Worm (Caenorhabditis elegans) whole organism, young adult: ENCODE results near the gene nlp-19.

Source experiments
- C06A6.2 ChIP-seq: fragments of 200-800 bp; sonication (Bioruptor generic); conservative IDR thresholded peaks from 2 replicates; pipeline ENCODE4 v1.3.6; 2022; ENCODE audit warnings: missing genetic modification characterization, missing compliant biosample characterization
- D2030.7 ChIP-seq: fragments of 200-800 bp; sonication (Bioruptor generic); IDR thresholded peaks from 2 replicates; pipeline ENCODE4 v1.3.6; 2022; ENCODE audit warnings: missing genetic modification reagents, missing genetic modification characterization, missing compliant biosample characterization
- F33H1.4 ChIP-seq: fragments of 200-800 bp; sonication (Bioruptor generic); IDR thresholded peaks from 2 replicates; pipeline ENCODE4 v1.3.6; 2022; ENCODE audit warnings: missing genetic modification reagents, missing genetic modification characterization, missing compliant biosample characterization
- F39B2.1 ChIP-seq: fragments of 200-800 bp; sonication (Bioruptor generic); IDR thresholded peaks from 2 replicates; pipeline ENCODE4 v1.3.6; 2022; ENCODE audit warnings: missing genetic modification reagents, missing genetic modification characterization, missing compliant biosample characterization
- T07F8.4 ChIP-seq: sonication (generic microtip); optimal IDR thresholded peaks from 2 replicates; lab custom pipeline; 2016; ENCODE audit warnings: mild to moderate bottlenecking, missing genetic modification characterization, moderate library complexity, missing compliant biosample characterization
- Y67H2A.10 ChIP-seq: fragments of 200-800 bp; sonication (Bioruptor generic); conservative IDR thresholded peaks from 2 replicates; pipeline ENCODE4 v1.3.6; 2022; ENCODE audit warnings: missing genetic modification reagents, missing genetic modification characterization, missing compliant biosample characterization
- aptf-3 ChIP-seq: fragments of 200-800 bp; sonication (Bioruptor generic); IDR thresholded peaks from 2 replicates; pipeline ENCODE4 v1.3.6; 2022; ENCODE audit warnings: missing genetic modification characterization, missing compliant biosample characterization
- atf-7 ChIP-seq: sonication (generic microtip); optimal IDR thresholded peaks from 2 replicates; lab custom pipeline; 2017; ENCODE audit warnings: mild to moderate bottlenecking, missing genetic modification characterization, missing compliant biosample characterization
- athp-1 ChIP-seq: sonication (generic microtip); optimal IDR thresholded peaks from 2 replicates; lab custom pipeline; 2017; ENCODE audit warnings: mild to moderate bottlenecking, missing genetic modification characterization, missing compliant biosample characterization
- attf-6 ChIP-seq: fragments of 200-800 bp; sonication (Bioruptor generic); IDR thresholded peaks from 2 replicates; pipeline ENCODE4 v1.3.6; 2022; ENCODE audit warnings: missing genetic modification reagents, missing genetic modification characterization, missing compliant biosample characterization
- ccch-3 ChIP-seq: fragments of 200-800 bp; sonication (Bioruptor generic); optimal IDR thresholded peaks from 2 replicates; lab custom pipeline; 2018; ENCODE audit warnings: mild to moderate bottlenecking, missing genetic modification characterization, missing compliant biosample characterization
- ceh-100 ChIP-seq: fragments of 200-800 bp; sonication (Bioruptor generic); IDR thresholded peaks from 2 replicates; pipeline ENCODE4 v1.3.6; 2022; ENCODE audit warnings: missing genetic modification reagents, missing genetic modification characterization, missing compliant biosample characterization
- ceh-27 ChIP-seq: fragments of 200-800 bp; sonication (Bioruptor generic); optimal IDR thresholded peaks from 2 replicates; lab custom pipeline; 2018; ENCODE audit warnings: mild to moderate bottlenecking, missing genetic modification characterization, moderate library complexity, missing compliant biosample characterization
- ceh-79 ChIP-seq: sonication (generic microtip); optimal IDR thresholded peaks from 2 replicates; lab custom pipeline; 2017; ENCODE audit warnings: mild to moderate bottlenecking, missing genetic modification characterization, missing compliant biosample characterization
- die-1 ChIP-seq: sonication (generic microtip); optimal IDR thresholded peaks from 2 replicates; lab custom pipeline; 2016; ENCODE audit warnings: missing genotype, mild to moderate bottlenecking, missing genetic modification characterization, missing compliant biosample characterization
- dox-1 ChIP-seq: fragments of 200-800 bp; sonication (Bioruptor generic); IDR thresholded peaks from 2 replicates; pipeline ENCODE4 v1.3.6; 2022; ENCODE audit warnings: missing genetic modification reagents, missing genetic modification characterization, missing compliant biosample characterization
- efl-1 ChIP-seq: fragments of 150-350 bp; optimal IDR thresholded peaks from 2 replicates; lab custom pipeline; 2014; ENCODE audit warnings: missing biosample characterization, missing genetic modification reagents, missing genetic modification characterization
- ekl-4 ChIP-seq: fragments of 200-800 bp; sonication (Bioruptor generic); IDR thresholded peaks from 2 replicates; pipeline ENCODE4 v1.3.6; 2022; ENCODE audit warnings: missing genetic modification reagents, missing genetic modification characterization, missing compliant biosample characterization
- ets-4 ChIP-seq: fragments of 200-800 bp; sonication (Bioruptor generic); optimal IDR thresholded peaks from 2 replicates; lab custom pipeline; 2018; ENCODE audit warnings: mild to moderate bottlenecking, missing genetic modification characterization, missing compliant biosample characterization
- fkh-3 ChIP-seq: sonication (generic microtip); optimal IDR thresholded peaks from 2 replicates; lab custom pipeline; 2016; ENCODE audit warnings: mild to moderate bottlenecking, missing genetic modification characterization, missing compliant biosample characterization
- hrde-1 ChIP-seq: sonication (generic microtip); optimal IDR thresholded peaks from 2 replicates; lab custom pipeline; 2016; ENCODE audit warnings: missing genetic modification characterization, mild to moderate bottlenecking, missing compliant biosample characterization, moderate library complexity, missing genotype, missing genetic modification reagents, borderline replicate concordance
- lin-40 ChIP-seq: sonication (generic microtip); optimal IDR thresholded peaks from 2 replicates; lab custom pipeline; 2016; ENCODE audit warnings: missing genetic modification characterization, mild to moderate bottlenecking, missing compliant biosample characterization, missing genotype, missing genetic modification reagents
- lsl-1 ChIP-seq: fragments of 200-800 bp; sonication (Bioruptor generic); optimal IDR thresholded peaks from 2 replicates; lab custom pipeline; 2018; ENCODE audit warnings: mild to moderate bottlenecking, missing genetic modification characterization, moderate library complexity, missing compliant biosample characterization
- lsy-27 ChIP-seq: sonication (generic microtip); optimal IDR thresholded peaks from 2 replicates; lab custom pipeline; 2017; ENCODE audit warnings: missing genetic modification characterization, mild to moderate bottlenecking, missing compliant biosample characterization, antibody characterized with exemption, missing genotype, borderline replicate concordance; ENCODE audit not compliant: insufficient read depth
- mes-4 ChIP-seq: sonication (generic microtip); optimal IDR thresholded peaks from 2 replicates; lab custom pipeline; 2016; ENCODE audit warnings: missing genotype, missing genetic modification characterization, missing compliant biosample characterization
- nhr-80 ChIP-seq: sonication (generic microtip); optimal IDR thresholded peaks from 2 replicates; lab custom pipeline; 2016; ENCODE audit warnings: missing genetic modification characterization, missing compliant biosample characterization
- nhr-90 ChIP-seq: sonication (generic microtip); optimal IDR thresholded peaks from 2 replicates; lab custom pipeline; 2016; ENCODE audit warnings: missing genotype, mild to moderate bottlenecking, missing genetic modification characterization, missing compliant biosample characterization
- rpc-1 ChIP-seq, 2 experiments: fragments of 150-350 bp in 1 of 2; sonication (generic microtip) in 1 of 2; optimal IDR thresholded peaks; 2 replicates each; lab custom pipeline; 2014 to 2018; ENCODE audit warnings: missing biosample characterization in 1 of 2, missing genetic modification characterization in 1 of 2, missing genetic modification reagents in 1 of 2, missing genotype in 1 of 2
- snpc-3.4 ChIP-seq: sonication (generic microtip); optimal IDR thresholded peaks from 2 replicates; lab custom pipeline; 2017; ENCODE audit warnings: missing genetic modification characterization, mild to moderate bottlenecking, missing compliant biosample characterization, antibody characterized with exemption, moderate library complexity, missing genotype, missing genetic modification reagents
- snpc-4 ChIP-seq, 5 experiments: fragments of 150-350 bp in 1 of 5; sonication (generic microtip) in 4 of 5; optimal IDR thresholded peaks; 2 replicates each; lab custom pipeline; 2014 to 2018; ENCODE audit warnings: missing genetic modification characterization in 5 of 5, missing biosample characterization in 3 of 5, antibody characterized with exemption in 2 of 5, mild to moderate bottlenecking in 2 of 5, missing compliant biosample characterization in 2 of 5, missing genotype in 2 of 5, moderate library complexity in 2 of 5, missing genetic modification reagents in 1 of 5
- tbx-9 ChIP-seq: sonication (generic microtip); optimal IDR thresholded peaks from 2 replicates; lab custom pipeline; 2016; ENCODE audit warnings: borderline replicate concordance, missing genetic modification characterization, inconsistent platforms, missing compliant biosample characterization
- unc-62 ChIP-seq: fragments of 150-350 bp; optimal IDR thresholded peaks from 2 replicates; lab custom pipeline; 2014; ENCODE audit warnings: missing biosample characterization, missing genetic modification reagents, missing genetic modification characterization
- zfh-2 ChIP-seq: fragments of 200-800 bp; sonication (Bioruptor generic); conservative IDR thresholded peaks from 2 replicates; pipeline ENCODE4 v1.3.6; 2022; ENCODE audit warnings: missing genetic modification reagents, missing genetic modification characterization, missing compliant biosample characterization
- ztf-22 ChIP-seq: fragments of 200-800 bp; sonication (Bioruptor generic); optimal IDR thresholded peaks from 2 replicates; lab custom pipeline; 2018; ENCODE audit warnings: mild to moderate bottlenecking, missing genetic modification characterization, moderate library complexity, missing compliant biosample characterization
- ztf-28 ChIP-seq: fragments of 200-800 bp; sonication (Bioruptor generic); IDR thresholded peaks from 2 replicates; pipeline ENCODE4 v1.3.6; 2022; ENCODE audit warnings: missing genetic modification reagents, missing genetic modification characterization, missing compliant biosample characterization

Gene nlp-19

DNA sequence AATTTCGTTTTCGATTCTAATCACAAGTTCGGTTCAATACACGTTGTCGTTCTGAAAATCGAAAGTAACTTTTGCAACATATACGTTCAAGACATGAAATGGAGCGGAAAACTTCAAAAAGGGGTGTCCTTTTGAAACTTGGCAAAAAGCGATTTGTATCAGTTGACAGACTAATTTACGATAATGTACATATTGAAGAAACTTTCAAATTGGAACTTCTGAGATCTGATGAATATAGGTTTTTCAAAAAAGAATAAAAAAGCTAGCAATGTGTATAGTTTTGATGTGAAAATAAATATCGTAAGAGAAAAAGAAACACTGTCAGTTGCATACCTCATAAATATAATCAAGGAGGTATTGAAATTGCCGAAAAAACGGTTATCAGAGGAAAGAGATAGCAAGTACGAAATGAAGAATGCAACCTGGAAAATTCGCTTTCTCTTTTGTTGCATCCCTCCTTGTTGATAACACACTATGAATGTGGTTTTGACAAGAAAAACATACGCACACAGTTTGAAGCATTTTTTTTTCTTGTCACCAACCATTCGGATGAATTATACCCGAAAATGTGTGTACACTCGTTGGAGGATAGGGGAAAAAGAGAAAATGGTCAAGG, 29.5 kb upstream of the nlp-19 start, which contains the start of gene dgn-1:
Gene dgn-1 (minus strand): TSS at position 51 of the 616 bp plus-strand sequence.
- no peak for TF ChIP-seq ets-4 (GFP tag; lab: Kevin White, UChicago)
- TF ChIP-seq ztf-28 (GFP tag; lab: Robert Waterston, UW): no peak
- no peak for TF ChIP-seq ccch-3
- TF ChIP-seq T07F8.4 (tag; lab: Kevin White, UChicago): no peak
- TF ChIP-seq nhr-80 (tag; lab: Kevin White, UChicago): peak; percentile 56

ce11 chrX:10932087-10932486, 26.4 kb upstream of the nlp-19 start:
- TF ChIP-seq ztf-28 (GFP tag; lab: Robert Waterston, UW) (no peak), ceh-27 (no peak), aptf-3 (no peak), zfh-2 (GFP tag; lab: Robert Waterston, UW) (no peak), snpc-4 (GFP tag; optimal IDR thresholded peaks at IDR 0.05; lab: Kevin White, UChicago) (no peak), snpc-4 (tag; optimal IDR thresholded peaks at IDR 0.05; lab: Kevin White, UChicago) (no peak), ceh-79 (tag; lab: Kevin White, UChicago) (no peak), unc-62 (GFP tag; lab: Kevin White, UChicago) (no peak), F33H1.4 (GFP tag; lab: Robert Waterston, UW) (no peak), D2030.7 (GFP tag; lab: Robert Waterston, UW) (no peak), ceh-100 (GFP tag; lab: Robert Waterston, UW) (no peak)

- TF ChIP-seq F33H1.4 (GFP tag; lab: Robert Waterston, UW): no peak
- no peak for TF ChIP-seq hrde-1 (tag; lab: Kevin White, UChicago)
- no peak for TF ChIP-seq die-1
- TF ChIP-seq dox-1 (GFP tag; lab: Robert Waterston, UW): no peak
- TF ChIP-seq efl-1: no peak
- no peak for TF ChIP-seq snpc-3.4 (tag; lab: Kevin White, UChicago)
- TF ChIP-seq athp-1 (tag; lab: Kevin White, UChicago): no peak
- TF ChIP-seq F39B2.1: no peak
Measured at ce11 chrX:10933308-10934014, 25.1 kb upstream of the nlp-19 start.

- TF ChIP-seq lsl-1 (GFP tag; lab: Kevin White, UChicago): no peak
- TF ChIP-seq ztf-22 (GFP tag; lab: Kevin White, UChicago): no peak
- TF ChIP-seq Y67H2A.10 (GFP tag; lab: Robert Waterston, UW): no peak
- TF ChIP-seq C06A6.2 (GFP tag; lab: Robert Waterston, UW): no peak
- TF ChIP-seq ekl-4: no peak
- TF ChIP-seq ceh-27: no peak
- no peak for TF ChIP-seq tbx-9 (tag; lab: Kevin White, UChicago)
- no peak for TF ChIP-seq lin-40 (tag; lab: Kevin White, UChicago)
- no peak for TF ChIP-seq lsy-27 (tag; lab: Kevin White, UChicago)
- no peak for TF ChIP-seq aptf-3
- no peak for TF ChIP-seq rpc-1 (optimal IDR thresholded peaks at IDR 0.05; lab: Kevin White, UChicago)
- TF ChIP-seq rpc-1 (tag; optimal IDR thresholded peaks at IDR 0.05; lab: Kevin White, UChicago): no peak
- no peak for TF ChIP-seq attf-6 (GFP tag; lab: Robert Waterston, UW)
- TF ChIP-seq nhr-90 (tag; lab: Kevin White, UChicago): no peak
- no peak for TF ChIP-seq fkh-3 (tag; lab: Kevin White, UChicago)
- TF ChIP-seq ztf-28 (GFP tag; lab: Robert Waterston, UW): no peak
- TF ChIP-seq atf-7 (tag; lab: Kevin White, UChicago): no peak
- no peak for TF ChIP-seq mes-4 (tag; lab: Kevin White, UChicago)
- no peak for TF ChIP-seq F33H1.4 (GFP tag; lab: Robert Waterston, UW)
- TF ChIP-seq, all 124 proteins: peak for 0
Measured at ce11 chrX:10941255-10941654, 17.3 kb upstream of the nlp-19 start, which contains the start of gene pho-7. TSS of gene pho-7 (minus strand) at chrX:10941355.
